Worm (Caenorhabditis elegans) whole organism, L4/young adult: Measurements from ENCODE around the gene sra-36.

ENCODE experiments used
- W03F9.2 ChIP-seq: fragments of 150-350 bp; optimal IDR thresholded peaks from 2 replicates; lab custom pipeline; 2014; ENCODE audit warnings: missing biosample characterization, missing genetic modification characterization
- dao-5 ChIP-seq: sonication (generic microtip); optimal IDR thresholded peaks from 2 replicates; lab custom pipeline; 2016; ENCODE audit warnings: missing genotype, missing genetic modification characterization, moderate library complexity, missing compliant biosample characterization
- him-1 ChIP-seq: sonication (generic microtip); optimal IDR thresholded peaks from 2 replicates; lab custom pipeline; 2016; ENCODE audit warnings: missing genotype, missing genetic modification reagents, missing genetic modification characterization, missing compliant biosample characterization

DNA sequence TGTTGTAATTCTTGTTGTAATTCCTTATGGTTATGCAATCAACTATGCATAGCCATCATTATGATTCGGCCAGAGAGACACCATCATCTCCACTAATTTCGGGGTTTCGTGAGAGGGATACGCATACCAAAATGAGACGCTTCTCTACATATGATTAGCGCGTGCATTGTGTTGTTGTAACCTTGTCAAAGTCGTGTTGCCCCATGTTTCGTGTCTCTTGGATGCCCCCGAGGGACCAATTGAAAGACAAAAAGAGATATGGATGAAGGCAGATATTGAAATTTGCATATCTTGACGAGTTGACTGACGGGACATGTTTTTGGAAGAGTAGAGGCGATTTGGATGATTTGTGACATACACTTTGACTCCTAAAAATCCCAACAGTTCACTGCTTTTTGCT is 38.8 kb upstream of the sra-36 start:
- TF ChIP-seq dao-5 (tag; lab: Kevin White, UChicago), result no peak
- TF ChIP-seq him-1 (tag; lab: Kevin White, UChicago), result no peak
- no peak for TF ChIP-seq W03F9.2
